Fruit fly (Drosophila melanogaster): Measurements from ENCODE around the gene Rpt2.

The Rpt2 gene

DNA sequence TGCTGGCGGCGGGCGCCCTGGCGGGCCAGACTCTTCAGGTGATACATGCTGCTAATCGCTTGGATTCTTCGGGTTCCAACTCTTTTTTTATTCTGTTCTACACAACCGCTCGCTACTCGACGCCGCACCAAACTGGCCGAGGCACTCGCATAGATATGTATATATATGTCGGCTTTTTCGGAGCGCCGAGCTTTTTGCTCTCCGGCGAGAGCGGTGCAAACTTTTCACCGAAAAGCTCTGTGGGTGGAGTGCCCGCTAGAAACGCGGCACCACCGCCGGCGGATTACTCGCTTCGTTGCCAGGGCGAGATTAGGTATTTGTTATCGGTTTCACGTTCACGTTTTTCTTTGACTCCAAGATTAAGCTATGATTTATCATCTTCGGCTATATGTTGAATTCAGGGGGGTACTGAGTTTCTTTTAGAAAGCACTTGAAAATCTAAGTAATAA lies 11.6 kb upstream of the Rpt2 start, which contains the start of gene Gdh (continued):
- TF ChIP-seq CG1603 (tag; optimal IDR thresholded peaks at IDR 0.05) (no peak), CG17829 (tag; optimal IDR thresholded peaks at IDR 0.05) (no peak), CG2202 (tag; optimal IDR thresholded peaks at IDR 0.05) (no peak), CG11456 (GFP tag; IDR thresholded peaks at IDR 0.05) (no peak), nerfin-2 (GFP tag; IDR thresholded peaks at IDR 0.05; ENCODE audit: partially characterized antibody) (no peak), danr (GFP tag; IDR thresholded peaks at IDR 0.05) (no peak), zen (tag; optimal IDR thresholded peaks at IDR 0.05) (no peak), Eip74EF (GFP tag; optimal IDR thresholded peaks at IDR 0.05) (peak in 1 of 2 experiments; percentile 30), CG10321 (GFP tag; IDR thresholded peaks at IDR 0.05) (no peak), CG18619 (GFP tag; optimal IDR thresholded peaks at IDR 0.05) (no peak), CG6765 (GFP tag; optimal IDR thresholded peaks at IDR 0.05) (peak; percentile 21), nau (GFP tag; optimal IDR thresholded peaks at IDR 0.05) (no peak), CG15514 (GFP tag; optimal IDR thresholded peaks at IDR 0.05) (peak; percentile 49), stwl (tag; optimal IDR thresholded peaks at IDR 0.05) (no peak), CG17612 (GFP tag; IDR thresholded peaks at IDR 0.05) (no peak), CG4282 (GFP tag; optimal IDR thresholded peaks at IDR 0.05) (no peak), gsb (GFP tag; IDR thresholded peaks at IDR 0.05) (0 out of 2 replicates have a peak, but pooled peaks have one; percentile 6), GATAe (GFP tag; conservative IDR thresholded peaks at IDR 0.05) (0 out of 2 replicates have a peak, but pooled peaks have one; percentile 22), Asciz (GFP tag; optimal IDR thresholded peaks at IDR 0.05) (no peak), CG32532 (GFP tag; IDR thresholded peaks at IDR 0.05) (peak; percentile 55), CG12219 (GFP tag; optimal IDR thresholded peaks at IDR 0.05) (peak; percentile 30), Fer1 (GFP tag; optimal IDR thresholded peaks at IDR 0.05) (peak; percentile 69), Deaf1 (tag; optimal IDR thresholded peaks at IDR 0.05) (peak; percentile 88), CG1602 (GFP tag; optimal IDR thresholded peaks at IDR 0.05) (no peak), CG10431 (GFP tag; optimal IDR thresholded peaks at IDR 0.05) (no peak), D19A (tag; optimal IDR thresholded peaks at IDR 0.05) (no peak), H2.0 (GFP tag; IDR thresholded peaks at IDR 0.05) (no peak), CG14710 (tag; optimal IDR thresholded peaks at IDR 0.05) (no peak), CG7357 (GFP tag; IDR thresholded peaks at IDR 0.05) (no peak), her (GFP tag; optimal IDR thresholded peaks at IDR 0.05) (peak; percentile 3), E2f1 (GFP tag; IDR thresholded peaks at IDR 0.05) (no peak), esg (GFP tag; conservative IDR thresholded peaks at IDR 0.05) (no peak), YL-1 (GFP tag; optimal IDR thresholded peaks at IDR 0.05) (peak; percentile 30), mirr (GFP tag; optimal IDR thresholded peaks at IDR 0.05) (peak; percentile 64), sens-2 (GFP tag; IDR thresholded peaks at IDR 0.05) (no peak), Hsf (GFP tag; optimal IDR thresholded peaks at IDR 0.05) (no peak), Adf1 (GFP tag; IDR thresholded peaks at IDR 0.05) (peak; percentile 69; the same call in 1 of the 2 replicates), MTF-1 (GFP tag; optimal IDR thresholded peaks at IDR 0.05; ENCODE audit: borderline replicate concordance) (peak; percentile 49), pum (GFP tag; optimal IDR thresholded peaks at IDR 0.05) (no peak), dati (GFP tag; IDR thresholded peaks at IDR 0.05) (no peak), H15 (GFP tag; IDR thresholded peaks at IDR 0.05) (no peak), ATbp (GFP tag; optimal IDR thresholded peaks at IDR 0.05) (no peak), lbe (GFP tag; optimal IDR thresholded peaks at IDR 0.05) (peak; percentile 33), shn (GFP tag; optimal IDR thresholded peaks at IDR 0.05) (no peak), Ets65A (GFP tag) (no peak), scrt (GFP tag; optimal IDR thresholded peaks at IDR 0.05) (peak; percentile 65), ems (GFP tag; optimal IDR thresholded peaks at IDR 0.05) (peak; percentile 28), jigr1 (GFP tag; IDR thresholded peaks at IDR 0.05) (no peak), E2f2 (GFP tag; IDR thresholded peaks at IDR 0.05) (peak; percentile 47; the same call in 1 of the 2 replicates), Optix (GFP tag; IDR thresholded peaks at IDR 0.05) (no peak), Six4 (GFP tag; optimal IDR thresholded peaks at IDR 0.05) (no peak)

Measured in whole organism, embryonic.